Worm (Caenorhabditis elegans) whole organism, young adult: ENCODE results near the gene ZC449.5.

Experiments
- B0336.3 ChIP-seq: fragments of 200-800 bp; sonication (Bioruptor generic); IDR thresholded peaks from 2 replicates; pipeline ENCODE4 v1.3.6; 2022; ENCODE audit warnings: missing genetic modification characterization, missing compliant biosample characterization
- C06A6.2 ChIP-seq: fragments of 200-800 bp; sonication (Bioruptor generic); conservative IDR thresholded peaks from 2 replicates; pipeline ENCODE4 v1.3.6; 2022; ENCODE audit warnings: missing genetic modification characterization, missing compliant biosample characterization
- F23B12.7 ChIP-seq: sonication (generic microtip); optimal IDR thresholded peaks from 2 replicates; lab custom pipeline; 2017; ENCODE audit warnings: missing genetic modification characterization, mild to moderate bottlenecking, missing compliant biosample characterization, antibody characterized with exemption, moderate library complexity; ENCODE audit not compliant: insufficient read depth
- F33H1.4 ChIP-seq: fragments of 200-800 bp; sonication (Bioruptor generic); IDR thresholded peaks from 2 replicates; pipeline ENCODE4 v1.3.6; 2022; ENCODE audit warnings: missing genetic modification reagents, missing genetic modification characterization, missing compliant biosample characterization
- F55B11.4 ChIP-seq: sonication (generic microtip); optimal IDR thresholded peaks from 2 replicates; lab custom pipeline; 2016; ENCODE audit warnings: missing compliant biosample characterization, missing genetic modification characterization, borderline replicate concordance; ENCODE audit not compliant: insufficient read depth
- F57A8.1 ChIP-seq: fragments of 200-800 bp; sonication (Bioruptor generic); optimal IDR thresholded peaks from 2 replicates; lab custom pipeline; 2018; ENCODE audit warnings: mild to moderate bottlenecking, missing genetic modification characterization, moderate library complexity, missing compliant biosample characterization
- F57C9.4 ChIP-seq: sonication (generic microtip); optimal IDR thresholded peaks from 2 replicates; lab custom pipeline; 2017; ENCODE audit warnings: mild to moderate bottlenecking, missing genetic modification characterization, missing compliant biosample characterization
- K12H6.12 ChIP-seq: fragments of 200-800 bp; sonication (Bioruptor generic); optimal IDR thresholded peaks from 2 replicates; lab custom pipeline; 2018; ENCODE audit warnings: mild to moderate bottlenecking, missing genetic modification characterization, missing compliant biosample characterization
- T07F8.4 ChIP-seq: sonication (generic microtip); optimal IDR thresholded peaks from 2 replicates; lab custom pipeline; 2016; ENCODE audit warnings: mild to moderate bottlenecking, missing genetic modification characterization, moderate library complexity, missing compliant biosample characterization
- Y53F4B.3 ChIP-seq: fragments of 200-800 bp; sonication (Bioruptor generic); IDR thresholded peaks from 2 replicates; pipeline ENCODE4 v1.3.6; 2022; ENCODE audit warnings: missing genetic modification reagents, missing genetic modification characterization, missing compliant biosample characterization
- Y53G8AR.9 ChIP-seq: fragments of 200-800 bp; sonication (Bioruptor generic); conservative IDR thresholded peaks from 2 replicates; pipeline ENCODE4 v1.3.6; 2022; ENCODE audit warnings: missing genetic modification reagents, missing genetic modification characterization, missing compliant biosample characterization
- Y95B8A.8 ChIP-seq: fragments of 200-800 bp; sonication (Bioruptor generic); IDR thresholded peaks from 2 replicates; pipeline ENCODE4 v1.3.6; 2022; ENCODE audit warnings: missing genetic modification reagents, missing genetic modification characterization, missing compliant biosample characterization
- ama-1 ChIP-seq, 3 experiments: fragments of 150-350 bp in 1 of 3; sonication (generic microtip) in 2 of 3; optimal IDR thresholded peaks; 2 replicates each; lab custom pipeline; 2014 to 2018; ENCODE audit warnings: missing biosample characterization in 2 of 3, missing genetic modification characterization in 2 of 3, missing genetic modification reagents in 2 of 3
- aptf-2 ChIP-seq: fragments of 200-800 bp; sonication (Bioruptor generic); conservative IDR thresholded peaks from 2 replicates; pipeline ENCODE4 v1.3.6; 2022; ENCODE audit warnings: missing genetic modification reagents, missing genetic modification characterization, missing compliant biosample characterization
- aptf-3 ChIP-seq: fragments of 200-800 bp; sonication (Bioruptor generic); IDR thresholded peaks from 2 replicates; pipeline ENCODE4 v1.3.6; 2022; ENCODE audit warnings: missing genetic modification characterization, missing compliant biosample characterization
- attf-6 ChIP-seq: fragments of 200-800 bp; sonication (Bioruptor generic); IDR thresholded peaks from 2 replicates; pipeline ENCODE4 v1.3.6; 2022; ENCODE audit warnings: missing genetic modification reagents, missing genetic modification characterization, missing compliant biosample characterization
- ccch-3 ChIP-seq: fragments of 200-800 bp; sonication (Bioruptor generic); optimal IDR thresholded peaks from 2 replicates; lab custom pipeline; 2018; ENCODE audit warnings: mild to moderate bottlenecking, missing genetic modification characterization, missing compliant biosample characterization
- cebp-1 ChIP-seq, 2 experiments: fragments of 200-800 bp in 1 of 2; sonication (Bioruptor generic) in 1 of 2; sonication (generic microtip) in 1 of 2; IDR thresholded peaks in 1 of 2; optimal IDR thresholded peaks in 1 of 2; 2 replicates each; pipeline versions ENCODE4 v1.3.6 to Lab custom; 2017 to 2022; ENCODE audit warnings: missing compliant biosample characterization in 2 of 2, missing genetic modification characterization in 2 of 2, mild to moderate bottlenecking in 1 of 2, missing genetic modification reagents in 1 of 2, moderate library complexity in 1 of 2
- ceh-58 ChIP-seq: fragments of 200-800 bp; sonication (Bioruptor generic); IDR thresholded peaks from 2 replicates; pipeline ENCODE4 v1.3.6; 2022; ENCODE audit warnings: missing genetic modification characterization, missing compliant biosample characterization
- dox-1 ChIP-seq: fragments of 200-800 bp; sonication (Bioruptor generic); IDR thresholded peaks from 2 replicates; pipeline ENCODE4 v1.3.6; 2022; ENCODE audit warnings: missing genetic modification reagents, missing genetic modification characterization, missing compliant biosample characterization
- ets-4 ChIP-seq: fragments of 200-800 bp; sonication (Bioruptor generic); optimal IDR thresholded peaks from 2 replicates; lab custom pipeline; 2018; ENCODE audit warnings: mild to moderate bottlenecking, missing genetic modification characterization, missing compliant biosample characterization
- gei-17 ChIP-seq: fragments of 200-800 bp; sonication (Bioruptor generic); optimal IDR thresholded peaks from 2 replicates; lab custom pipeline; 2018; ENCODE audit warnings: mild to moderate bottlenecking, missing genetic modification characterization, missing compliant biosample characterization
- him-1 ChIP-seq: sonication (generic microtip); optimal IDR thresholded peaks from 2 replicates; lab custom pipeline; 2016; ENCODE audit warnings: missing genotype, missing genetic modification reagents, missing genetic modification characterization, missing compliant biosample characterization
- hlh-12 ChIP-seq: sonication (generic microtip); optimal IDR thresholded peaks from 2 replicates; lab custom pipeline; 2016; ENCODE audit warnings: missing genetic modification characterization, missing compliant biosample characterization
- hsf-1 ChIP-seq: fragments of 200-800 bp; sonication (Bioruptor generic); IDR thresholded peaks from 2 replicates; pipeline ENCODE4 v1.3.6; 2022; ENCODE audit warnings: missing genetic modification reagents, missing genetic modification characterization, missing compliant biosample characterization
- let-607 ChIP-seq, 2 experiments: fragments of 200-800 bp in 1 of 2; sonication (Bioruptor generic) in 1 of 2; sonication (generic microtip) in 1 of 2; optimal IDR thresholded peaks; 2 replicates each; lab custom pipeline; 2016 to 2018; ENCODE audit warnings: mild to moderate bottlenecking in 2 of 2, missing compliant biosample characterization in 2 of 2, missing genetic modification characterization in 2 of 2, moderate library complexity in 2 of 2, missing genotype in 1 of 2
- lin-54 ChIP-seq: fragments of 200-800 bp; sonication (Bioruptor generic); optimal IDR thresholded peaks from 2 replicates; lab custom pipeline; 2018; ENCODE audit warnings: mild to moderate bottlenecking, missing genetic modification characterization, missing compliant biosample characterization
- lsl-1 ChIP-seq: fragments of 200-800 bp; sonication (Bioruptor generic); optimal IDR thresholded peaks from 2 replicates; lab custom pipeline; 2018; ENCODE audit warnings: mild to moderate bottlenecking, missing genetic modification characterization, moderate library complexity, missing compliant biosample characterization
- lsy-27 ChIP-seq: sonication (generic microtip); optimal IDR thresholded peaks from 2 replicates; lab custom pipeline; 2017; ENCODE audit warnings: missing genetic modification characterization, mild to moderate bottlenecking, missing compliant biosample characterization, antibody characterized with exemption, missing genotype, borderline replicate concordance; ENCODE audit not compliant: insufficient read depth
- mcd-1 ChIP-seq: fragments of 200-800 bp; sonication (Bioruptor generic); IDR thresholded peaks from 2 replicates; pipeline ENCODE4 v1.3.6; 2022; ENCODE audit warnings: missing genetic modification reagents, missing genetic modification characterization, missing compliant biosample characterization
- mel-28 ChIP-seq: sonication (generic microtip); optimal IDR thresholded peaks from 2 replicates; lab custom pipeline; 2016; ENCODE audit warnings: borderline replicate concordance, mild to moderate bottlenecking, missing genetic modification characterization, missing compliant biosample characterization
- nfya-1 ChIP-seq: sonication (generic microtip); optimal IDR thresholded peaks from 2 replicates; lab custom pipeline; 2017; ENCODE audit warnings: antibody characterized with exemption, missing compliant biosample characterization, missing genetic modification characterization, borderline replicate concordance; ENCODE audit not compliant: insufficient read depth
- nfyb-1 ChIP-seq: fragments of 200-800 bp; sonication (Bioruptor generic); IDR thresholded peaks from 2 replicates; pipeline ENCODE4 v1.3.6; 2022; ENCODE audit warnings: missing genetic modification reagents, missing genetic modification characterization, missing compliant biosample characterization
- nhr-27 ChIP-seq: fragments of 200-800 bp; sonication (Bioruptor generic); optimal IDR thresholded peaks from 2 replicates; lab custom pipeline; 2018; ENCODE audit warnings: mild to moderate bottlenecking, missing genetic modification characterization, moderate library complexity, missing compliant biosample characterization
- pbrm-1 ChIP-seq: fragments of 200-800 bp; sonication (Bioruptor generic); IDR thresholded peaks from 2 replicates; pipeline ENCODE4 v1.3.6; 2022; ENCODE audit warnings: missing genetic modification reagents, missing genetic modification characterization, missing compliant biosample characterization
- pha-4 ChIP-seq: fragments of 150-350 bp; sonication (generic microtip); optimal IDR thresholded peaks from 2 replicates; lab custom pipeline; 2014; ENCODE audit warnings: missing biosample characterization, missing genetic modification reagents, missing genetic modification characterization
- rcor-1 ChIP-seq: fragments of 200-800 bp; sonication (Bioruptor generic); IDR thresholded peaks from 2 replicates; pipeline ENCODE4 v1.3.6; 2022; ENCODE audit warnings: missing genetic modification reagents, missing genetic modification characterization, missing compliant biosample characterization
- repo-1 ChIP-seq: sonication (generic microtip); optimal IDR thresholded peaks from 2 replicates; lab custom pipeline; 2017; ENCODE audit warnings: mild to moderate bottlenecking, missing genetic modification characterization, missing compliant biosample characterization
- rpc-1 ChIP-seq, 2 experiments: fragments of 150-350 bp in 1 of 2; sonication (generic microtip) in 1 of 2; optimal IDR thresholded peaks; 2 replicates each; lab custom pipeline; 2014 to 2018; ENCODE audit warnings: missing biosample characterization in 1 of 2, missing genetic modification characterization in 1 of 2, missing genetic modification reagents in 1 of 2, missing genotype in 1 of 2
- sdz-38 ChIP-seq: sonication (generic microtip); optimal IDR thresholded peaks from 2 replicates; lab custom pipeline; 2016; ENCODE audit warnings: missing genotype, missing genetic modification characterization, missing compliant biosample characterization
- snpc-4 ChIP-seq, 5 experiments: fragments of 150-350 bp in 1 of 5; sonication (generic microtip) in 4 of 5; optimal IDR thresholded peaks; 2 replicates each; lab custom pipeline; 2014 to 2018; ENCODE audit warnings: missing genetic modification characterization in 5 of 5, missing biosample characterization in 3 of 5, antibody characterized with exemption in 2 of 5, mild to moderate bottlenecking in 2 of 5, missing compliant biosample characterization in 2 of 5, missing genotype in 2 of 5, moderate library complexity in 2 of 5, missing genetic modification reagents in 1 of 5
- somi-1 ChIP-seq: fragments of 200-800 bp; sonication (Bioruptor generic); optimal IDR thresholded peaks from 2 replicates; lab custom pipeline; 2018; ENCODE audit warnings: mild to moderate bottlenecking, missing genetic modification characterization, missing compliant biosample characterization
- zfh-2 ChIP-seq: fragments of 200-800 bp; sonication (Bioruptor generic); conservative IDR thresholded peaks from 2 replicates; pipeline ENCODE4 v1.3.6; 2022; ENCODE audit warnings: missing genetic modification reagents, missing genetic modification characterization, missing compliant biosample characterization
- zim-3 ChIP-seq: sonication (generic microtip); optimal IDR thresholded peaks from 2 replicates; lab custom pipeline; 2017; ENCODE audit warnings: mild to moderate bottlenecking, missing genetic modification characterization, moderate library complexity, missing compliant biosample characterization
- ztf-26 ChIP-seq: sonication (generic microtip); optimal IDR thresholded peaks from 2 replicates; lab custom pipeline; 2017; ENCODE audit warnings: missing genetic modification characterization, missing compliant biosample characterization

ZC449.5 gene

ce11 chrX:5085465-5085864, 47.9 kb upstream of the ZC449.5 start (continued):
- TF ChIP-seq hsf-1 (GFP tag; lab: Robert Waterston, UW) (0 out of 2 replicates have a peak, but pooled peaks have one; percentile 45), dox-1 (GFP tag; lab: Robert Waterston, UW) (peak; percentile 90), zfh-2 (0 out of 2 replicates have a peak, but pooled peaks have one; percentile 34), lin-54 (GFP tag; lab: Kevin White, UChicago) (peak; percentile 64), lsl-1 (GFP tag; lab: Kevin White, UChicago) (peak; percentile 4), gei-17 (peak; percentile 79), Y95B8A.8 (GFP tag; lab: Robert Waterston, UW) (no peak; the same call in 1 of the 2 replicates), pha-4 (tag; lab: Kevin White, UChicago) (no peak), snpc-4 (GFP tag; optimal IDR thresholded peaks at IDR 0.05; lab: Kevin White, UChicago) (peak; percentile 56), snpc-4 (tag; optimal IDR thresholded peaks at IDR 0.05; lab: Kevin White, UChicago) (peak in 3 of 4 experiments; percentile 50 to 84 (median 76)), him-1 (tag; lab: Kevin White, UChicago) (peak; percentile 79), let-607 (tag; optimal IDR thresholded peaks at IDR 0.05; lab: Kevin White, UChicago) (peak; percentile 65 to 81), Y53F4B.3 (GFP tag; lab: Robert Waterston, UW) (no peak), somi-1 (GFP tag; lab: Kevin White, UChicago) (peak; percentile 79), T07F8.4 (peak; percentile 64), ceh-58 (GFP tag; lab: Robert Waterston, UW) (peak; percentile 84; the same call in 1 of the 2 replicates), aptf-2 (GFP tag; lab: Robert Waterston, UW) (no peak), ztf-26 (tag; lab: Kevin White, UChicago) (peak; percentile 89), mcd-1 (GFP tag; lab: Robert Waterston, UW) (peak; percentile 68), pbrm-1 (GFP tag; lab: Robert Waterston, UW) (peak; percentile 92), sdz-38 (no peak), repo-1 (tag; lab: Kevin White, UChicago) (peak; percentile 91), cebp-1 (GFP tag; IDR thresholded peaks at IDR 0.05; lab: Robert Waterston, UW) (peak; percentile 59; the same call in 1 of the 2 replicates), cebp-1 (tag; optimal IDR thresholded peaks at IDR 0.05; lab: Kevin White, UChicago) (peak; percentile 83), F57A8.1 (GFP tag; lab: Kevin White, UChicago) (peak; percentile 73), K12H6.12 (peak; percentile 81), hlh-12 (tag; lab: Kevin White, UChicago) (no peak), rpc-1 (optimal IDR thresholded peaks at IDR 0.05; lab: Kevin White, UChicago) (peak; percentile 98), rpc-1 (tag; optimal IDR thresholded peaks at IDR 0.05; lab: Kevin White, UChicago) (peak; percentile 94), aptf-3 (GFP tag; lab: Robert Waterston, UW) (peak; percentile 86; the same call in 1 of the 2 replicates), F23B12.7 (tag; lab: Kevin White, UChicago) (peak; percentile 34), mel-28 (tag; lab: Kevin White, UChicago) (no peak), zim-3 (tag; lab: Kevin White, UChicago) (peak; percentile 85), nhr-27 (tag; lab: Kevin White, UChicago) (peak; percentile 52), C06A6.2 (GFP tag; lab: Robert Waterston, UW) (no peak), ccch-3 (GFP tag; lab: Kevin White, UChicago) (no peak), F57C9.4 (peak; percentile 56), Y53G8AR.9 (no peak), nfya-1 (tag; lab: Kevin White, UChicago) (no peak), F33H1.4 (GFP tag; lab: Robert Waterston, UW) (no peak), F55B11.4 (tag; lab: Kevin White, UChicago) (no peak), ama-1 (optimal IDR thresholded peaks at IDR 0.05; lab: Kevin White, UChicago) (no peak), ama-1 (GFP tag; optimal IDR thresholded peaks at IDR 0.05; lab: Kevin White, UChicago) (peak; percentile 57 to 75), attf-6 (GFP tag; lab: Robert Waterston, UW) (peak; percentile 63; the same call in 1 of the 2 replicates), ets-4 (GFP tag; lab: Kevin White, UChicago) (peak; percentile 74), lsy-27 (peak; percentile 76), rcor-1 (peak; percentile 83), nfyb-1 (peak; percentile 92), B0336.3 (peak; percentile 71; the same call in 1 of the 2 replicates)
